Fruit fly (Drosophila melanogaster): ENCODE data around the gene ry.

The ry gene

DNA sequence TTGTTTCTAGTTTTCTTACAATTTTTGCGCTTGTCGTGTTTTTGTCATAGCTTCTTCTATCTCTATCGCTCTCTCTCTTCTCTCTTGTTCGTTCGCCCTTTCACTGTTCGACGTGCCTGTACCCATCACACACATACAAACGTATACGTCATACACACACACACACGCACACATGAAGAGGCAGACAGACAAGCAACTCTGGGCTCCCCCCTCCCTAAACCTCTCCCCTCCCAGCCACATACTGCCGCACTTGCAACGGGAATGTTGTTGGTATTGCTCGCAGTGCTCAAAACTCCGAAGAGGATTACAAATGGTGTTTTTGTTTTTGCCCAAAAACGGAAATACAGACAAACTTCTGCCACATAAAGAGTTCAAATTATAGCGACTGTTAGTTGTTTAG, 19.3 kb upstream of the ry start:
- no peak for TF ChIP-seq cnc (optimal IDR thresholded peaks at IDR 0.05)
- TF ChIP-seq CG7045 (GFP tag; optimal IDR thresholded peaks at IDR 0.05): no peak
- TF ChIP-seq pad (GFP tag; optimal IDR thresholded peaks at IDR 0.05): peak; percentile 43
- no peak for TF ChIP-seq CG14711 (tag; optimal IDR thresholded peaks at IDR 0.05)
- no peak for TF ChIP-seq Mnt (GFP tag; optimal IDR thresholded peaks at IDR 0.05)

DNA sequence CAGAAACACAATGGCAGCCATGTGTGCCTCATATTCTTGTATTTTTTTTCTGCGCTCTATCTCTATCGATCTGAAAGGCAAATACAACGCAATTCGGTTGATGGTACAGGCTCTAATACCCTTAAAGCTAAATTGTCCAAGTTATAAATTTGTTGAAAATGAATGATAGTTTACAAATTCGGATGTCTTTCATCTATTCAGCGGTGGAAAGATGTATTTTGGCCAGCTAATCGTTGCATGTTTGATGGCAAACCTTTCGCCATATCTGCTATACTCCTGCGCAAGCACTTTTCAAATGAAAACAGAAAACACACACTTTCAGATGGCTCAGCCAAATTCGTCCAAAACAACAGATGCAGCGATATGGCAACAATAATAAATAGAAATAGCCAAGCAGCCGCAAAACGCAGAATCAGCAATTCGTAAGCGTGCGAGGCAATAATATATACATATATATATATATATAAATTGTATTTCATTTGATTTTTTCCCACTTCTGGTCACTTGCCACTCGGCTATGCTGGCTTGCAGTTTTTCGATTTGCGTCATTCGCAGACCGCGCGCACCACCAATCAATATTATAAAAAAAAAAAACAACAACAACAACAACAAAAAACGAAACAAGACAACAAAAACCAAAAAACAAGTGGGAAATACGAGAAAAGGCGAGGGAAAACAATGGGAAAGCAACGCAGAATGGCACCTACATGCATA, 18.0 kb upstream of the ry start:
- TF ChIP-seq CG7045 (GFP tag; optimal IDR thresholded peaks at IDR 0.05) (no peak), CG14711 (tag; optimal IDR thresholded peaks at IDR 0.05) (peak; percentile 23), tj (GFP tag; optimal IDR thresholded peaks at IDR 0.05) (peak; percentile 96), Hr96 (GFP tag; optimal IDR thresholded peaks at IDR 0.05) (no peak), kay (GFP tag; ENCODE audit: borderline replicate concordance) (peak; percentile 89)

DNA sequence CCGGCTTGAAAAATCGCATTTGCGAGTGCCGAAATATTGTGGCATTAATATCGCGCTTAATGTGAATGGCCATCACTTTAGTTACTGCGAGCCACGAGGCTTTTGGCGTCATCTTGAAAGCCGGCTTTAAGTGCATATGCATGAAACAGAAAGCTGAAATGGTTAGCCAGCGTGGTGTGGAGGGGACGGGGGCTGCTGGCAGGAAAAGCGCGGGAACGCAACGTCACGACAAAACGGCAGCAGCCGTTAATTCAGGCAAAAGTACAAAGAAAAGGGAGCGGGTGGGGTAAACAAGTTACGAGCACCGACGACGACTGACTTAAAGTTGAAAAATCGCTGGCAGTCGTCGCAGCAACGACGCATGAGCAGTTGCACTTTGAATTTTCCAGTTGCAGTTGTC, 16.9 kb upstream of the ry start:
- TF ChIP-seq Hr96 (GFP tag; optimal IDR thresholded peaks at IDR 0.05): no peak
- no peak for TF ChIP-seq cic (GFP tag; optimal IDR thresholded peaks at IDR 0.05)
- TF ChIP-seq kay (GFP tag; ENCODE audit: borderline replicate concordance): no peak
- no peak for TF ChIP-seq ovo (GFP tag; optimal IDR thresholded peaks at IDR 0.05)
- TF ChIP-seq Crg-1 (GFP tag; optimal IDR thresholded peaks at IDR 0.05): no peak
- TF ChIP-seq cnc (optimal IDR thresholded peaks at IDR 0.05): no peak
- no peak for TF ChIP-seq Clk (GFP tag; optimal IDR thresholded peaks at IDR 0.05)
- TF ChIP-seq toe (GFP tag; optimal IDR thresholded peaks at IDR 0.05): no peak
- no peak for TF ChIP-seq CG12768 (GFP tag; optimal IDR thresholded peaks at IDR 0.05)
- TF ChIP-seq CG1620 (GFP tag; optimal IDR thresholded peaks at IDR 0.05): no peak
- TF ChIP-seq Mnt (GFP tag; optimal IDR thresholded peaks at IDR 0.05): no peak
- no peak for TF ChIP-seq CG7045 (GFP tag; optimal IDR thresholded peaks at IDR 0.05)
- TF ChIP-seq bab1 (GFP tag; optimal IDR thresholded peaks at IDR 0.05): no peak
- TF ChIP-seq CG33017 (tag; optimal IDR thresholded peaks at IDR 0.05): no peak
- TF ChIP-seq CG7101 (tag; optimal IDR thresholded peaks at IDR 0.05): no peak
- TF ChIP-seq CG5204 (GFP tag; optimal IDR thresholded peaks at IDR 0.05): no peak
- TF ChIP-seq pad (GFP tag; optimal IDR thresholded peaks at IDR 0.05): no peak
- TF ChIP-seq tj (GFP tag; optimal IDR thresholded peaks at IDR 0.05): no peak
- no peak for TF ChIP-seq CG14711 (tag; optimal IDR thresholded peaks at IDR 0.05)

DNA sequence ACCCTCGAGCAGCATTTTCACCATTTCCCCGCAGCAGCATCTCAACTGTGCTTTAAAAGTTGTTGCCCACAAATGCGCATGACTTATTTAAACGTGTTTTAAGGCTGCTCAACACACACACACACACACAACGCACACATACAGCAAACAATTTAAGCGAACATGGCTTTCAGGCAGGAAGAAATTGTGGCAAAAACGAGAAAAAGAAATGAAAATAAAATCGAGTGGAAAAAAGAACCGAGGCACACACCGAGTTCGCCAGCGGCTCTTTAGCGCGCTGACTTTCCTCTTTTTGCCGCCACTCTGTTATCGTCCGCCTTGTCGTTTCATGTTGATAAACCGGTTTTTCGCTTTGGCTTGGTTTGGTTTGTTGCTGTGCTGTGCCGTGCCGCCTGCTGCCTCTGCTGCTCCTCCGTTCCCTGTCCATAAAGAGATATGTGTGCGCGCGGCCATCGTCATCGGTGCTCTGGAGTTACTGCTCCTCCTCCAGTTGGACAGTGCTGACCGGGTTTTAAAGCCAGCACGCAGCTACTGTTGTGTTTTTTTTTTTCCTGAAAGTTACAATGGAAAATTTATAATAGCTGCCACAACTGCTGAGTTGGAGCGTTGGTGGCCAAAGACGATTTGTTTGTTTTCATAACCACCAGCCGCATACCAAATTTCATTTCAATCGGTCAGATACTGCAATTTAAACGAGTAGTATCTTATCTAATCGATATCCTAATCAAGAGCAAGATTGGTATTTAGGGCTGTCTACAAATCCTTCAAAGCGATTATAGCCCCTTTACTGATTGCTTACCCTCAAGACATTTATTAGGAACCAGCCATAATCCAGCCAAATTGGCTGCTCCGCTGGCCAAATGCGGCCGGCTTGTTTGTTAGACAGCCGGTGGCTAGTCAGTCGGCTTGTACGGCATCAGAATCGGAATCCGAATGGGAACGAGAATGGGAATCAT, 16.2 kb upstream of the ry start:
- TF ChIP-seq tj (GFP tag; optimal IDR thresholded peaks at IDR 0.05) (no peak), CG14711 (tag; optimal IDR thresholded peaks at IDR 0.05) (no peak), toe (GFP tag; optimal IDR thresholded peaks at IDR 0.05) (no peak), cic (GFP tag; optimal IDR thresholded peaks at IDR 0.05) (no peak), Crg-1 (GFP tag; optimal IDR thresholded peaks at IDR 0.05) (no peak), ovo (GFP tag; optimal IDR thresholded peaks at IDR 0.05) (peak; percentile 15), CG7101 (tag; optimal IDR thresholded peaks at IDR 0.05) (no peak), kay (GFP tag; ENCODE audit: borderline replicate concordance) (peak; percentile 67), Mnt (GFP tag; optimal IDR thresholded peaks at IDR 0.05) (no peak), bab1 (GFP tag; optimal IDR thresholded peaks at IDR 0.05) (no peak), cnc (optimal IDR thresholded peaks at IDR 0.05) (no peak), CG7045 (GFP tag; optimal IDR thresholded peaks at IDR 0.05) (no peak), CG11617 (GFP tag; optimal IDR thresholded peaks at IDR 0.05) (no peak), Clk (GFP tag; optimal IDR thresholded peaks at IDR 0.05) (no peak), CG12768 (GFP tag; optimal IDR thresholded peaks at IDR 0.05) (peak; percentile 21), Hr96 (GFP tag; optimal IDR thresholded peaks at IDR 0.05) (no peak), CG5204 (GFP tag; optimal IDR thresholded peaks at IDR 0.05) (no peak), pad (GFP tag; optimal IDR thresholded peaks at IDR 0.05) (no peak), CG1620 (GFP tag; optimal IDR thresholded peaks at IDR 0.05) (no peak), CG33017 (tag; optimal IDR thresholded peaks at IDR 0.05) (no peak)

DNA sequence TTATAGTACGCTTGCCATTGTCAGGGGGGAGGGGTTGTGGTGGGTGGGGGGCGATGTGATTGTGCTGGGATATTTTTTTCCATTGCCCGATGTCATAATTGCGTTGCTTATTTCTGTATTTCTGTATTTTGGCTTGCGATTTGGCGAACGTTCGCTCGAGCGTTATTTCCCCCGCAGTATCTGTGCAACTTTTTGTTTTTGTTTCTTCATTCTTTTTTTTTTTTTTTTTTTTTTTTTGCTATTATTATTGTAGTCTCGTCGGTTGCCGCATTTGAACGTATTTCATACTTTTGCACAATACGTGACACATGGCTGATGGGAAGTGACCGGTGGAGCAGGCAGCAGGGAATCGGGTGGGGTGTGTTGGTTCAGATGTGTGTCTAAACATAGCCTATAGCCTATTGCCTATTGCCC, 14.7 kb upstream of the ry start:
- peak; percentile 40 for TF ChIP-seq tj (GFP tag; optimal IDR thresholded peaks at IDR 0.05)
- TF ChIP-seq bab1 (GFP tag; optimal IDR thresholded peaks at IDR 0.05): no peak
- peak; percentile 90 for TF ChIP-seq cic (GFP tag; optimal IDR thresholded peaks at IDR 0.05)
- no peak for TF ChIP-seq ovo (GFP tag; optimal IDR thresholded peaks at IDR 0.05)
- peak; percentile 65 for TF ChIP-seq Mnt (GFP tag; optimal IDR thresholded peaks at IDR 0.05)
- peak; percentile 91 for TF ChIP-seq kay (GFP tag; ENCODE audit: borderline replicate concordance)
- TF ChIP-seq Clk (GFP tag; optimal IDR thresholded peaks at IDR 0.05): no peak
- TF ChIP-seq cnc (optimal IDR thresholded peaks at IDR 0.05): no peak
- TF ChIP-seq CG11617 (GFP tag; optimal IDR thresholded peaks at IDR 0.05): peak; percentile 8
- TF ChIP-seq CG12768 (GFP tag; optimal IDR thresholded peaks at IDR 0.05): peak; percentile 47

DNA sequence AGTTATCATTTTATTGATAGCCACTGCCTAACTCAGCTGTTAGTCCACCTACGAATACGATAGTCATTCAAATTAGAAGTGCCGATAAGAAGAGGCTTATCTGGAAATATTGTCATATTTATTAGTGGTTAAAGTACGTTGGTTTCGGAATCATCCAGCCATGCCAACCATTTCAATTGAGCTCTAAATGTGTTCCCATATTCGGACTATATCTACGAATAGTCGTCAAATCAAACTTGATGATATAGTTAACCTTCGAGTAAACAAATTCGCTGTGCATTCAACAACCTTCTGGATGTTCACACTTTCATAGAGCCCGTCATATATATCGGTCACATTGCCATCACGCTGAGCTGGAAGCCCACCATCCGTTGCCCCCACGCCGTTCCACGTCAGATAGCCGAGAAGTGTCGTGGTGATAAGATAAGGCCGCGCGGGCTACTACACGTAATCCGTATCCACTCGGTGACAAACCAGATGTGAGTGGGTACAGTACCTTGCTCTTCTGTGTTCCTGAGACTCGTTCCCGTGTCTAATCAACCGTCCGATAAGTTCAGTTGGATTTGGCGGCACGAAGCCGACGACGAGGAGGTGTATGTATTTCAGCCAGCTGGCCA, 13.9 kb upstream of the ry start:
- TF ChIP-seq bab1 (GFP tag; optimal IDR thresholded peaks at IDR 0.05) (no peak), Mnt (GFP tag; optimal IDR thresholded peaks at IDR 0.05) (peak; percentile 36), ovo (GFP tag; optimal IDR thresholded peaks at IDR 0.05) (peak; percentile 5), CG11617 (GFP tag; optimal IDR thresholded peaks at IDR 0.05) (no peak), tj (GFP tag; optimal IDR thresholded peaks at IDR 0.05) (no peak), CG33017 (tag; optimal IDR thresholded peaks at IDR 0.05) (peak; percentile 19), cic (GFP tag; optimal IDR thresholded peaks at IDR 0.05) (peak; percentile 42), CG12768 (GFP tag; optimal IDR thresholded peaks at IDR 0.05) (no peak), CG7045 (GFP tag; optimal IDR thresholded peaks at IDR 0.05) (no peak), Clk (GFP tag; optimal IDR thresholded peaks at IDR 0.05) (no peak)

All from whole organism, adult.